Worm (Caenorhabditis elegans): ENCODE measurements around the gene C41H7.2.

- TF ChIP-seq nhr-25 (tag; optimal IDR thresholded peaks at IDR 0.05; ENCODE audit: borderline replicate concordance, insufficient read depth) (no peak), mxl-3 (GFP tag; optimal IDR thresholded peaks at IDR 0.05) (no peak), ZK546.5 (tag; optimal IDR thresholded peaks at IDR 0.05) (no peak), fos-1 (tag; optimal IDR thresholded peaks at IDR 0.05) (no peak), ctbp-1 (GFP tag; IDR thresholded peaks at IDR 0.05) (no peak), nhr-76 (tag; optimal IDR thresholded peaks at IDR 0.05) (no peak), attf-4 (tag; optimal IDR thresholded peaks at IDR 0.05) (no peak), ceh-44 (GFP tag; IDR thresholded peaks at IDR 0.05) (no peak), egl-27 (tag; optimal IDR thresholded peaks at IDR 0.05) (no peak), tra-1 (GFP tag; IDR thresholded peaks at IDR 0.05) (no peak), nhr-42 (GFP tag; IDR thresholded peaks at IDR 0.05) (no peak), T20F7.1 (GFP tag; optimal IDR thresholded peaks at IDR 0.05) (no peak), unc-39 (tag; optimal IDR thresholded peaks at IDR 0.05) (no peak), ztf-11 (tag; optimal IDR thresholded peaks at IDR 0.05) (no peak)
These were observed 47.6 kb upstream of the C41H7.2 start for ce11 chrII:2967064-2967463.

Measured in whole organism, L4 larva.